Fruit fly (Drosophila melanogaster): Measurements from ENCODE around the gene Gnpnat.

The Gnpnat gene

DNA sequence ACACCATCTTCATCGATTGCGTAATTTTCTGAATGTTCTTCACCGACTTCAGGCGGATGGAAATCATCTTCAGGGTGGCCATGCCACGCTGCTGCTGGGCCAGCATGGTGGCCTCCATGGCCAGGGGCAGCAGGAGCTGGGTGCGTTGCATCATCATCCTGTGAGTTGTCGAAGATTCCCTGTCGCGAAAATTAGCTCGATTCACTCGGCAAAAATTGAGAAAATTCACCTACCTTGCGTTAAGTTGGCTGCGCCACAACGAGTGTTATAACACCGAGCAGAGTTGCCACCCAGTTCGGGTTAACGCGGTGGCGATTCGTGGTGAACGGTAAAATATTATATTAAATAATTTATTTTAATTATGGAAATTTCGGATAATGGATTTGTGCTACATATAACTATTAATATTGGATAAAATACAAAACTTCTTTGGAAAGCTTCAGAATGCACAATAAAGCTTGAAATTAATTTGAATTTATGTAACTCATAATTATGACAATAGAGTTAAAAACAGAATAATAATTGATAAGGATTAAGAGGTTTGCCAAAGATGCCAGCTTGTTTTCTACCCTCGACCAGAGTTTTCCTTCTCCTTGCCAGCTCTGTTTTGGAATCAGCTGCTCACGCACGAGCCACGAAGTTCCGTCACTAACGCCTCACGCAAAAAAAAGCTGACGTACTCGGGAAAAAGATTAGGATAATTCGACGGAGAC, 10.7 kb downstream of the Gnpnat start, which contains the start of the genes ATPsyngamma and yata:
Gene ATPsyngamma, minus strand, starts transcription at position 573 of the 713 bp plus-strand sequence.
Gene yata, plus strand, starts transcription at position 629 of the 713 bp plus-strand sequence.
- TF ChIP-seq CG8478 (optimal IDR thresholded peaks at IDR 0.05) = no peak
- no peak for TF ChIP-seq CTCF (optimal IDR thresholded peaks at IDR 0.05)

DNA sequence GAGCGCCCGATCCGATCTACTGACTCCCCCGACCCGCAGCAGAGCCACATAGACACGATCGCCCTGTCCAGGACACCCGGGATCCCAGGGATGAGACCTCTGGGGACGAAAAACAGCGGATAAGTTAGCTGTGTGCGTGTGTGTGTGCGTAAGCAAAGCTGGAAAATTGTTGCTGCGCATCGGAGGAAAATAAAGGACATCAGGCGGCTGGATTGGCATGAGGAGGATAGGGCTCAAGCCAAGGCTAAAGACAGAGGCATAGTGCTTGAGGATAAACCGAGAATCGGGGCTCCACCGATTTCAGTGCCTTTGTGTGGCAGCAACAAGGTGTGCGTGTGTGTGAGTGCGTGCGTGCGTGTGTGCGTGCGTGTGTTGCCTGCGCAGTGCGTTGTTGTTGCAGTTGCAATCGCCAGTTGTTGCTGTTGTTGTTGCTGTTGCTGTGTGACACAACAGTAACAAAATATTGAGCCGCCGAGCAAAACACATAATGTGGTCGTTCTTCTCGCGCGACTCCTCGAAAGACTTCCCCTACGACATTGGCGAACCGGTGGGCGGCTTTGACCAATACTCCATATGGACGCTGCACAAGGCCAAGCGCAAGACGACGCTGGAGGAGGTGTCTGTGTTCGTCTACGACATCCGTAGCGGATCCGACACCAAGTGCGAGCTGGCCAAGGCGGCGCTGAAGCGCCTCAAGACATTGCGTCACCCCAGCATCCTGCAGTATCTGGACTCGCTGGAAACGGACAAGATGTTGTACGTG, 11.4 kb downstream of the Gnpnat start:
- TF ChIP-seq CTCF (optimal IDR thresholded peaks at IDR 0.05) (no peak), CG8478 (optimal IDR thresholded peaks at IDR 0.05) (peak; percentile 35)

- TF ChIP-seq CTCF (optimal IDR thresholded peaks at IDR 0.05) (no peak), CG8478 (optimal IDR thresholded peaks at IDR 0.05) (no peak)
These were observed 17.2 kb downstream of the Gnpnat start for dm6 chr3R:29755248-29755647.

DNA sequence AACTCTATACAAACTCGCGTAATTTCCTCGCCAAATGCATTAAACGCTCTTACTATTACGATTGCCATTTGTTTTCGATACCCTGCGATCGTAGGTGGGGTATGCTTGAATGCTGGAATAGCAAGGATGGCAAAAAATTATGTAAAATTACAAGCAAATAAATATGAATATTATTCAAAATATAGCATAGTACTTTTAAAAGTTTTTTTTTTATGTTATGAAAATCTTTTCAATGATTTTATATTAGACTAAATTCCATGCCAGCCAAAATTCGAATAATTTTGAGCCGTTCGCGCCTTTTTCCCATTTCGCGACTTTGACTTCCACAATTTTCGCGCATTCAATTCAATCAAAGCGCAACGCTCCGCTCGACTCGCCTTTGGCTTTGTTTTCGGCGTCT, 18.1 kb downstream of the Gnpnat start:
- TF ChIP-seq CG8478 (optimal IDR thresholded peaks at IDR 0.05) = no peak
- no peak for TF ChIP-seq CTCF (optimal IDR thresholded peaks at IDR 0.05)

- TF ChIP-seq CG8478 (optimal IDR thresholded peaks at IDR 0.05) (no peak), CTCF (optimal IDR thresholded peaks at IDR 0.05) (no peak)
These were observed 19.2 kb downstream of the Gnpnat start for dm6 chr3R:29757226-29757625.

- TF ChIP-seq CG8478 (optimal IDR thresholded peaks at IDR 0.05) (peak; percentile 48), CTCF (optimal IDR thresholded peaks at IDR 0.05) (no peak)
These were observed 19.6 kb downstream of the Gnpnat start for dm6 chr3R:29757681-29758080.

DNA sequence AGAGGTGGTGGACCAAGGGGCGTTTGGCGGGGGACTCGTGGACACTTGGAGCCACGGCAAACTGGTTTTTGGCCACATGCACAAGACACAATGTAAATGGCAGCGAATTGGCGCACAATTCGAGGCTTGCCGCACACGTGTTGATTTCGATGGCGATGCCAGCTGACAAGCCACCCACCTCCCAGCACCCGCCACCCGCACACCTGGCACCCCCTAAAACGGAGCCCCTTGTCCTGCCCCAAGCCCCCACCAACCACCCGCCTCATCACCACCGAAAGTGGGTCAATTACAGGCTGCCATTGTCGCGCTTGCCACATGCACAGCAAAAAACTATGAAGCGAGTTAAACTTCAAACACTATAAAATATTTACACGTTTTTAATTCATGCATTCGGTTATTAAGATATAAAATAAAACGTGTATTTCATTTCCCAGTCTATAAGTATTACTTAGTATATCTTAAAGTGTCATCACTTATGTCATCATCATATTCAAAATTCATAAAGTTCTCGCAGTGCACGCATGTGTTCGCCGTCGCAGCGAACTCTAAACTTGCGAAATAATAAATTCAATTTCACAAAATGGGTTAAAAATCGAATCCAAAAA, 20.2 kb downstream of the Gnpnat start:
- TF ChIP-seq CG8478 (optimal IDR thresholded peaks at IDR 0.05) = no peak
- no peak for TF ChIP-seq CTCF (optimal IDR thresholded peaks at IDR 0.05)

DNA sequence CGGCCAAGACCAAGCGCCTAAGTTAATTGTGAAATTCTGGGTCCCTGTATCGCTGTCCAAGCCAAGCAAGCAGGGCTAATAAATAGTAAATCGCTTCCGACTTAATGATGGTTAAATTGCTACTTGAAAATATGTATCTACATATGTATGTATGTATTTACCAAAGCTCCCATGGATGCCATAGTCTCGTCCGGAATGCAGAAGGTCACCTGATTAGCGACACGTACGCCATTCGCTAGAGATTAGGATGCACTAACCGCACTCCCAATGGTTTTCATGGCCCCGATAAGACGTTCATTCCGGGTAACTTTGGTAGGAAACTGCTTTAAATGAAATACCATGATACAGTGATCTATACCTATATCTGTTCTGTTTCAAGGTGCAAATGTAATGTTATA, 20.7 kb downstream of the Gnpnat start:
- TF ChIP-seq CG8478 (optimal IDR thresholded peaks at IDR 0.05) (no peak), CTCF (optimal IDR thresholded peaks at IDR 0.05) (no peak)

DNA sequence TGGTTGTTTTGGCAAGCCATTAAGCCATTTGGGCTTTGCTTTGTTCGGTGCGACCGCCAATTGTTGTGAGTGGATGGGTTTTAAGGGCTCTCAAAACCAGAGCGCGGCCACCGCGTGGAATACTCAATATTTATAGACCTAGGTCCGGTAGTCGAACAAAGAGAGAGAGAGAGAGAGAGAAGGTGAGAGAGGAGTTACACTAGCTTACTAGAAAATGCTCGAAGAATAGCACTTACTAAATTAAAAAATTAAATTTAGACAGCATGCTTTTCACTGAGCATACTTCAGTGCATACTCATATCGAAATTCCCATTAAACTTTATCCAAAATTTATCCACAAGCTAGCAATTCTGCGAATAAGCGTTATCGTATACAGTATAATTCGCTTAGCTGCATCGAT, 22.0 kb downstream of the Gnpnat start:
- TF ChIP-seq CTCF (optimal IDR thresholded peaks at IDR 0.05) (no peak), CG8478 (optimal IDR thresholded peaks at IDR 0.05) (no peak)

DNA sequence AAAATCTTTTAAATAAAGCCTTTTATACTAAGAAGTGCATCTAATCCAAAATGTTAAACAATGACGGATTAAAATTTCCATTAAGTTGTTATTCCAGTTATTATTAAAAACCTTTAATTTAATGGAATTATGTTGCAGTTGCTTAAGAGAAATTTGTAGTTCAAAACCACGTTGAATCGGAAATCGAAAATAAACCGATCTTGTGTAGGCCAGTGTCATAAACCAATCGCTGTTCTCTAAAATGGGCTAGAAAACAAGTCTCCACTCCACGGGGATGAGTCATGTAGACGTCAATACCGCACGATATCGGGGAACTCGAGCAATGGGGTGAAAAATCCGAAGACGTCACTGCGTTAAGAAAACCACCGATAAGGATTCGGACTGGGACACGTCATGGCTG, 23.5 kb downstream of the Gnpnat start:
- TF ChIP-seq CTCF (optimal IDR thresholded peaks at IDR 0.05) (no peak), CG8478 (optimal IDR thresholded peaks at IDR 0.05) (no peak)

DNA sequence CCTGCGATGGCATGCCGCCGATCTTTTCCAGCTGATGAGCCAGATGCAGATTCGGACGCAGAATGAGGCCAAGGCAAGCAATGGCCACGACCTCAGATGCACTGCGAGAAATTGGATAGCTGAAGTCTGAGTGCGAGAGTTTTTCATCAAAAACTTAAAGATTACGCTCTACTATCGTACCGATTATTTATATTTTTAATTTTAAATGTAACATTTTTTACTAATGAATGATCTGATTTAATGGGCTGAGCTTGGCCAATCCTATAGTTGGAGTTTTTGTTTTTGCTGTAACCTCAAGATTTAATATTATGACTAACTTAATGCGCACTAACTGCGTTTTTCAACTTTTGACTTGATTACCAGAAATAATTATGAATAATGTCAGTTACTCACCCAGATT, 24.2 kb downstream of the Gnpnat start:
- TF ChIP-seq CTCF (optimal IDR thresholded peaks at IDR 0.05) = no peak
- TF ChIP-seq CG8478 (optimal IDR thresholded peaks at IDR 0.05) = no peak

dm6 chr3R:29763154-29763553, 25.1 kb downstream of the Gnpnat start:
- TF ChIP-seq CG8478 (optimal IDR thresholded peaks at IDR 0.05) (no peak), CTCF (optimal IDR thresholded peaks at IDR 0.05) (no peak)

dm6 chr3R:29763804-29764203, 25.7 kb downstream of the Gnpnat start:
- TF ChIP-seq CG8478 (optimal IDR thresholded peaks at IDR 0.05) (no peak), CTCF (optimal IDR thresholded peaks at IDR 0.05) (no peak)

dm6 chr3R:29764249-29765042, 26.4 kb downstream of the Gnpnat start:
- no peak for TF ChIP-seq CG8478 (optimal IDR thresholded peaks at IDR 0.05)
